Fruit fly (Drosophila melanogaster) whole organism, embryonic: Measurements from ENCODE around the gene CG4839.

Source experiments
- CG17802 ChIP-seq: fragments of 200-800 bp; sonication (Bioruptor generic); optimal IDR thresholded peaks from 2 replicates; lab custom pipeline; 2018; ENCODE audit warnings: missing biosample characterization, mild to moderate bottlenecking, missing genetic modification characterization, moderate library complexity
- CG1792 ChIP-seq: fragments of 200-800 bp; sonication (Bioruptor generic); optimal IDR thresholded peaks from 2 replicates; lab custom pipeline; 2016; ENCODE audit warnings: missing biosample characterization, missing genetic modification characterization
- CG30020 ChIP-seq: fragments of 200-800 bp; optimal IDR thresholded peaks from 2 replicates; lab custom pipeline; 2019; ENCODE audit warnings: missing biosample characterization, mild to moderate bottlenecking, missing genetic modification characterization, moderate library complexity
- CG32532 ChIP-seq: fragments of 200-800 bp; sonication (Bioruptor generic); IDR thresholded peaks from 2 replicates; pipeline ENCODE4 v1.3.6; 2022; ENCODE audit warnings: missing biosample characterization, missing genetic modification characterization
- CG3407 ChIP-seq: fragments of 200-800 bp; sonication (Bioruptor generic); optimal IDR thresholded peaks from 2 replicates; lab custom pipeline; 2018; ENCODE audit warnings: missing biosample characterization, mild to moderate bottlenecking, missing genetic modification characterization
- CG34422 ChIP-seq: fragments of 200-800 bp; sonication (Bioruptor generic); IDR thresholded peaks from 3 replicates; pipeline ENCODE4 v1.3.6; 2022; ENCODE audit warnings: missing biosample characterization, missing genetic modification characterization
- CG4404 ChIP-seq: fragments of 200-800 bp; sonication (Bioruptor generic); IDR thresholded peaks from 2 replicates; pipeline ENCODE4 v1.3.6; 2022; ENCODE audit warnings: missing biosample characterization, missing genetic modification characterization
- CG4617 ChIP-seq: fragments of 200-800 bp; sonication (Bioruptor generic); optimal IDR thresholded peaks from 3 replicates; lab custom pipeline; 2016; ENCODE audit warnings: missing biosample characterization, missing genetic modification characterization, borderline replicate concordance
- CG7839 ChIP-seq: fragments of 200-800 bp; sonication (Bioruptor generic); optimal IDR thresholded peaks from 3 replicates; lab custom pipeline; 2018; ENCODE audit warnings: missing biosample characterization, mild to moderate bottlenecking, missing genetic modification characterization, moderate library complexity
- CG9817 ChIP-seq: fragments of 200-800 bp; sonication (Bioruptor generic); optimal IDR thresholded peaks from 2 replicates; lab custom pipeline; 2018; ENCODE audit warnings: missing biosample characterization, mild to moderate bottlenecking, missing genetic modification characterization, moderate library complexity
- Dll ChIP-seq: fragments of 200-800 bp; sonication (Bioruptor generic); IDR thresholded peaks from 4 replicates; pipeline ENCODE4 v1.3.6; 2022; ENCODE audit warnings: missing biosample characterization, missing genetic modification characterization; ENCODE audit not compliant: partially characterized antibody
- E2f2 ChIP-seq: fragments of 200-800 bp; sonication (Bioruptor generic); IDR thresholded peaks from 2 replicates; pipeline ENCODE4 v1.3.6; 2022; ENCODE audit warnings: missing biosample characterization, missing genetic modification characterization
- Fer1 ChIP-seq: fragments of 200-800 bp; sonication (Bioruptor generic); optimal IDR thresholded peaks from 2 replicates; lab custom pipeline; 2017; ENCODE audit warnings: missing biosample characterization, mild to moderate bottlenecking, missing genetic modification characterization
- Gug ChIP-seq: fragments of 200-800 bp; sonication (Bioruptor generic); IDR thresholded peaks from 4 replicates; pipeline ENCODE4 v1.3.6; 2022; ENCODE audit warnings: missing biosample characterization, missing genetic modification characterization
- MESR4 ChIP-seq: fragments of 200-800 bp; sonication (Bioruptor generic); optimal IDR thresholded peaks from 2 replicates; lab custom pipeline; 2018; ENCODE audit warnings: missing biosample characterization, mild to moderate bottlenecking, missing genetic modification characterization, moderate library complexity
- Med ChIP-seq: fragments of 200-800 bp; sonication (Bioruptor generic); peaks from one replicate; lab custom pipeline; 2016; ENCODE audit warnings: missing biosample characterization, missing genetic modification characterization, mild to moderate bottlenecking, inconsistent platforms, moderate library complexity
- Myb ChIP-seq: fragments of 200-800 bp; sonication (Bioruptor generic); optimal IDR thresholded peaks from 2 replicates; lab custom pipeline; 2016; ENCODE audit warnings: missing biosample characterization, missing genetic modification characterization
- btn ChIP-seq: fragments of 200-800 bp; sonication (Bioruptor generic); optimal IDR thresholded peaks from 2 replicates; lab custom pipeline; 2016; ENCODE audit warnings: missing biosample characterization, missing genetic modification characterization
- crp ChIP-seq, 2 experiments: fragments of 200-800 bp; sonication (Bioruptor generic); optimal IDR thresholded peaks; 2 replicates in 1 of 2; 3 replicates in 1 of 2; lab custom pipeline; 2017; ENCODE audit warnings: missing biosample characterization in 2 of 2, missing genetic modification characterization in 2 of 2, mild to moderate bottlenecking in 1 of 2, moderate library complexity in 1 of 2
- eve ChIP-seq, 2 experiments: fragments of >200 bp; optimal IDR thresholded peaks; 2 replicates each; lab custom pipeline; 2017; ENCODE audit warnings: missing biosample characterization in 2 of 2, missing genetic modification characterization in 2 of 2
- fru ChIP-seq: fragments of >200 bp; optimal IDR thresholded peaks from 2 replicates; lab custom pipeline; 2017
- gfzf ChIP-seq: fragments of 200-800 bp; sonication (Bioruptor generic); optimal IDR thresholded peaks from 2 replicates; lab custom pipeline; 2016; ENCODE audit warnings: missing biosample characterization, mild to moderate bottlenecking, missing genetic modification characterization, moderate library complexity
- grn ChIP-seq: fragments of 200-800 bp; sonication (Bioruptor generic); optimal IDR thresholded peaks from 3 replicates; lab custom pipeline; 2017; ENCODE audit warnings: missing biosample characterization, missing genetic modification characterization
- kni ChIP-seq: fragments of 200-800 bp; sonication (Bioruptor generic); optimal IDR thresholded peaks from 3 replicates; lab custom pipeline; 2017; ENCODE audit warnings: mild to moderate bottlenecking, missing biosample characterization, missing genetic modification reagents, missing genetic modification characterization
- mld ChIP-seq: fragments of 200-800 bp; sonication (Bioruptor generic); IDR thresholded peaks from 3 replicates; pipeline ENCODE4 v1.3.6; 2022; ENCODE audit warnings: missing biosample characterization, missing genetic modification characterization; ENCODE audit not compliant: partially characterized antibody
- p53 ChIP-seq: fragments of 200-800 bp; sonication (Bioruptor generic); optimal IDR thresholded peaks from 2 replicates; lab custom pipeline; 2016; ENCODE audit warnings: missing biosample characterization, missing genetic modification characterization
- slou ChIP-seq: fragments of 200-800 bp; sonication (Bioruptor generic); optimal IDR thresholded peaks from 3 replicates; lab custom pipeline; 2016; ENCODE audit warnings: missing biosample characterization, missing genetic modification characterization
- trem ChIP-seq: fragments of 200-800 bp; optimal IDR thresholded peaks from 3 replicates; lab custom pipeline; 2019; ENCODE audit warnings: missing biosample characterization, mild to moderate bottlenecking, missing genetic modification characterization, moderate library complexity

CG4839 gene

DNA sequence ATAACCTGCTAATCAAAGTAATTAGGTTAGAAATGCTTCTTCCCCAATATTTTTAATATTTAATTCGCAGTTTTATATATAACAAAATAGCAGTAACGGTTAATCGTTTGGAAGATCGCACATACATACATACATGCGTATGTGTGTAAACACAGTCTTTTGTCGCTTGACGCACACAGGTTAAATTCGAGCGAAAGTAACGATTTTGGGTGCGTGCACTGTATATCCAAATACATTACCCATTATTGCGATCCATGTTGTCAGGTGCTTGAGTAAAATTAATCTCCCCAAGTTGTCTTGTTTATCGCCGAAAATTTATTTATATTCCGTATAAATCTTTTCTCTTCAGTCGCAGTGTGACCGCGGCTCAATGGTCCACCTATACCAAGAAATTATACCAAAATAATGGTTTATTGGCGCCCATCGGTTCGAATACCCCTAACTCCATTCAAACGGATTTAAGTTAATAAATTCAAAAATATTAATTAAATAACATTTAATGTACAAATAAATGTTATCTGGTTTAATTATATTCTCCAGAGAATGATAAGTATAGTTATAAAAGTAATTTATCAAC is 59.4 kb downstream of the CG4839 start, which contains the start of gene CG34159 (continued):
- TF ChIP-seq CG30020 (tag; lab: Kevin White, UChicago) (peak; percentile 64), Med (GFP tag; lab: Kevin White, UChicago) (peak; percentile 22), gfzf (peak; percentile 70), E2f2 (peak; percentile 68), CG1792 (GFP tag; lab: Kevin White, UChicago) (no peak), CG3407 (no peak), CG4404 (GFP tag; lab: Robert Waterston, UW) (no peak), Myb (GFP tag; lab: Kevin White, UChicago) (peak; percentile 56), MESR4 (peak; percentile 90), trem (tag; lab: Kevin White, UChicago) (peak; percentile 50), CG32532 (GFP tag; lab: Robert Waterston, UW) (no peak), CG4617 (GFP tag; lab: Kevin White, UChicago) (peak; percentile 90), Dll (GFP tag; lab: Robert Waterston, UW) (peak; percentile 21; the same call in 1 of the 4 replicates), CG7839 (tag; lab: Kevin White, UChicago) (no peak), mld (GFP tag; lab: Robert Waterston, UW) (no peak), Gug (GFP tag; lab: Robert Waterston, UW) (no peak), btn (no peak), kni (GFP tag; lab: Kevin White, UChicago) (no peak), fru (no peak), CG17802 (tag; lab: Kevin White, UChicago) (peak; percentile 51), eve (GFP tag; optimal IDR thresholded peaks at IDR 0.05; lab: Kevin White, UChicago) (no peak), Fer1 (GFP tag; lab: Kevin White, UChicago) (peak; percentile 38)
- TF ChIP-seq, all 482 proteins: peak for 32

DNA sequence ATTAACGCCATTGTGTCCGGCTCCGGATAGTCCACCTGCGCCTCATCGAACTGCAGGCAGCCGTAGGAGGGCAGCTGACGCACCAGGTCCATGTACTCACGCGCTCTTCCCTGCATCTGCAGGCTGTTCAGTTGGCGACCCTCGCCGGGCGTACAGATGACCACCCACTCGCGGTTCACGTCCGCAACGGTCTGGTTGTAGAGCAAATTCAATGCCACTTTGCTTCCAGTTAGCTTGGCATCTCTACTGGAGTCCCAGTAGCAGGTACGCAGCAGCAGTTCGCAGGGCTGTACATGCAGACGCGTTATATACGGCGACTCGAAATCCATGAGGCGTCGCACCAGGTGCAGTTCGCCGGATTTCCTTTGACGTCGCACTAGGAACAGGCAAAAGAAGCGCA is 61.4 kb downstream of the CG4839 start:
- TF ChIP-seq slou = no peak
- 0 out of 3 replicates have a peak, but pooled peaks have one; percentile 24 for TF ChIP-seq CG34422 (GFP tag; lab: Robert Waterston, UW)
- no peak for TF ChIP-seq p53 (GFP tag; lab: Kevin White, UChicago)
- TF ChIP-seq CG9817 = no peak
- peak; percentile 53 for TF ChIP-seq Med (GFP tag; lab: Kevin White, UChicago)
- no peak for TF ChIP-seq crp (GFP tag; optimal IDR thresholded peaks at IDR 0.05; lab: Kevin White, UChicago)
- TF ChIP-seq grn = no peak
- TF ChIP-seq, all 482 proteins: peak for 2
